Fruit fly (Drosophila melanogaster): Measurements from ENCODE around the gene Ilp8.

The Ilp8 gene

DNA sequence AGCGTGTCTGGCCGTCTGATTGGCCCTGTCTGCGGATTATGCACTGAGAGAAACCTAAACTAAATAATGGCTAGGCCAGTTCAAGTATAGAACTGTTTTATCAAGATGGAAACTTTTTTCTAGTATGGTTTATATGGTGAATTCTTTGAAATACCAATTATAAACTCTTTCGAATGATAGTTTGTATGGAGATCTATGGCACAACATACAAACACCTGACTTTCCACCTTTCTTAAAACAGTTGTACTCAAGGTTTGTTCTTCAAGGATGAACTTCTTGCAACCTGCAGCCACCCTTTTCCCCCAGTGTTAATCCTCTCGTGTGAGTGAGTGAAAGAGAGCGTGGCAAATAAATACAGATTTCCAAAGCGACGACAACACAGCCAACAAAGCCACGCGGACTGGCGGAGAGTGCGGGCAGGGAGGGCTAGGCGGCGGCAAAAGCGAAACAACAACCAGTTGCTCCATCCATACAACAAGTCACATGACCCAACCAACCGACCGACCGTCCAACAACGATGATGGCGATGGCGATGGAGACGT is 27.6 kb downstream of the Ilp8 start (continued):
- TF ChIP-seq fu2 (GFP tag; optimal IDR thresholded peaks at IDR 0.05) (peak; percentile 90), pho (GFP tag; optimal IDR thresholded peaks at IDR 0.05) (peak; percentile 92), CG10565 (GFP tag; optimal IDR thresholded peaks at IDR 0.05) (peak; percentile 39), exex (tag; optimal IDR thresholded peaks at IDR 0.05) (no peak), Ptx1 (GFP tag; IDR thresholded peaks at IDR 0.05) (peak; percentile 90), ase (GFP tag; IDR thresholded peaks at IDR 0.05) (peak; percentile 74), CG10462 (GFP tag; optimal IDR thresholded peaks at IDR 0.05) (peak; percentile 48), CG18476 (GFP tag; optimal IDR thresholded peaks at IDR 0.05) (peak; percentile 68), ftz-f1 (GFP tag; optimal IDR thresholded peaks at IDR 0.05) (no peak), Gsc (GFP tag; IDR thresholded peaks at IDR 0.05) (peak; percentile 62), CG10979 (tag; optimal IDR thresholded peaks at IDR 0.05) (peak; percentile 79), HmgZ (tag; optimal IDR thresholded peaks at IDR 0.05) (peak; percentile 80), Usf (GFP tag; optimal IDR thresholded peaks at IDR 0.05) (peak; percentile 62), CG9932 (GFP tag; IDR thresholded peaks at IDR 0.05) (peak; percentile 79), D19A (tag; optimal IDR thresholded peaks at IDR 0.05) (peak; percentile 72), CG43689 (GFP tag; IDR thresholded peaks at IDR 0.05) (peak; percentile 79), HHEX (GFP tag; optimal IDR thresholded peaks at IDR 0.05) (peak; percentile 86), Atf6 (GFP tag; IDR thresholded peaks at IDR 0.05) (peak; percentile 86), CG31388 (GFP tag; optimal IDR thresholded peaks at IDR 0.05) (peak; percentile 80), CG6813 (GFP tag; optimal IDR thresholded peaks at IDR 0.05) (peak; percentile 60), bowl (GFP tag; IDR thresholded peaks at IDR 0.05) (peak; percentile 55; the same call in 1 of the 2 replicates), Oaz (GFP tag; IDR thresholded peaks at IDR 0.05) (peak; percentile 80), Nf-YB (GFP tag; optimal IDR thresholded peaks at IDR 0.05) (peak; percentile 76), seq (GFP tag; IDR thresholded peaks at IDR 0.05) (peak; percentile 88), Xrp1 (GFP tag; IDR thresholded peaks at IDR 0.05) (peak; percentile 78), CG9437 (GFP tag; optimal IDR thresholded peaks at IDR 0.05) (peak; percentile 83), CG1603 (tag; optimal IDR thresholded peaks at IDR 0.05) (peak; percentile 71), CG12769 (tag; optimal IDR thresholded peaks at IDR 0.05) (peak; percentile 66), CG17802 (tag; optimal IDR thresholded peaks at IDR 0.05) (peak; percentile 31), CG5180 (GFP tag; optimal IDR thresholded peaks at IDR 0.05) (peak; percentile 76), CG9876 (GFP tag; optimal IDR thresholded peaks at IDR 0.05) (peak; percentile 83), Camta (GFP tag; optimal IDR thresholded peaks at IDR 0.05) (peak; percentile 90), sima (GFP tag; optimal IDR thresholded peaks at IDR 0.05) (peak; percentile 77), lov (optimal IDR thresholded peaks at IDR 0.05) (no peak), lov (GFP tag; IDR thresholded peaks at IDR 0.05) (no peak; the same call in 2 of the 3 replicates), Bgb (GFP tag; IDR thresholded peaks at IDR 0.05; ENCODE audit: partially characterized antibody) (no peak), CG13123 (GFP tag; optimal IDR thresholded peaks at IDR 0.05) (peak; percentile 77), CG12299 (tag; optimal IDR thresholded peaks at IDR 0.05) (peak; percentile 74), zen (tag; optimal IDR thresholded peaks at IDR 0.05) (peak; percentile 29), run (tag; optimal IDR thresholded peaks at IDR 0.05) (peak; percentile 81), stwl (tag; optimal IDR thresholded peaks at IDR 0.05) (no peak), CG13424 (tag; optimal IDR thresholded peaks at IDR 0.05) (peak; percentile 87), dimm (GFP tag; IDR thresholded peaks at IDR 0.05) (peak; percentile 73), kah (GFP tag; optimal IDR thresholded peaks at IDR 0.05) (peak; percentile 57), tx (GFP tag; optimal IDR thresholded peaks at IDR 0.05) (peak; percentile 86), CG3163 (GFP tag; optimal IDR thresholded peaks at IDR 0.05) (peak; percentile 76), onecut (GFP tag; IDR thresholded peaks at IDR 0.05) (peak; percentile 64), esg (GFP tag; conservative IDR thresholded peaks at IDR 0.05) (peak; percentile 92), danr (GFP tag; IDR thresholded peaks at IDR 0.05) (peak; percentile 81), CG10431 (GFP tag; optimal IDR thresholded peaks at IDR 0.05) (peak; percentile 43), jing (GFP tag; optimal IDR thresholded peaks at IDR 0.05) (peak; percentile 79)
